Worm (Caenorhabditis elegans): ENCODE data around the gene srx-78.

ce11 chrV:15057724-15058123 lies 37.1 kb upstream of the srx-78 start:
- TF ChIP-seq nhr-129 (tag; optimal IDR thresholded peaks at IDR 0.05) (no peak), lin-13 (GFP tag; optimal IDR thresholded peaks at IDR 0.05) (no peak), crh-2 (tag; optimal IDR thresholded peaks at IDR 0.05) (no peak), ama-1 (optimal IDR thresholded peaks at IDR 0.05) (no peak), lsy-2 (tag; optimal IDR thresholded peaks at IDR 0.05) (no peak), nhr-237 (tag; optimal IDR thresholded peaks at IDR 0.05) (no peak), unc-62 (GFP tag; optimal IDR thresholded peaks at IDR 0.05) (no peak), ztf-1 (GFP tag; conservative IDR thresholded peaks at IDR 0.05) (no peak), nhr-11 (tag; optimal IDR thresholded peaks at IDR 0.05) (no peak), egl-27 (tag; optimal IDR thresholded peaks at IDR 0.05) (no peak), gmeb-1 (tag; optimal IDR thresholded peaks at IDR 0.05) (no peak), ceh-82 (tag; optimal IDR thresholded peaks at IDR 0.05) (no peak)

Measured in whole organism, L2 larva.